Fruit fly (Drosophila melanogaster): ENCODE data around the gene MME1.

The MME1 gene

DNA sequence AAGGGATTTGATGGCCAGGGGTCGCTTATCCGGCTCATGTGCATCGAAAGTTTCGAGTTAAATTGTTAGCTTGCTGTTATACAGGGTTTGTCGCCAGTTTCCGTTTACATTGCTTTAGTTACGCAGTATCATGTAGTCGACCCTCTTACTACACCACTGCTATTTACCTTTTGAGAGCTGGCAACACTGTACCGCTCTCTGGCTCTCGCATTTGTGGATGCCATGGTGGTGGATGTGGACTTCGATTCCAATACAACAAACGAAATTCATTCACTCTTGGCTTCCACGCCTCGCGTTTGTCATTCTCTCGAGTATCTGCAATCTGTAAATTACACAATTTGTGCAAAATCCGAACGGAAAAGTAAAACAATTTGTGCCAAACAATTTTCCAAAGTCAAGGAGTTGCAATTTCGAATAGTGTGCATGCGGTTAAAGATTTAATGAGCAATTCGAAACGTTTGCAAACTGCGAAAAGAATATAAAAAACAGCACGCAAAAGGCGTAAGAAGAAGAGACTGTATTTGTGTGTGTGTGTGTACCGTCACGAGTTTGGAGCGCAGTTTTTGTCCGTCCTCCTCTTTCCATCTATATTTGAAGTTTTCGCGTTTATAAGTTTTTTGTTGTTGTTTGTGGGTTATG lies 21.8 kb downstream of the MME1 start (continued):
- TF ChIP-seq Kr (GFP tag; optimal IDR thresholded peaks at IDR 0.05): no peak
- TF ChIP-seq HLH54F (GFP tag; optimal IDR thresholded peaks at IDR 0.05): no peak
- TF ChIP-seq cwo (GFP tag; optimal IDR thresholded peaks at IDR 0.05): peak; percentile 35
- no peak for TF ChIP-seq CTCF (GFP tag; optimal IDR thresholded peaks at IDR 0.05)
- peak; percentile 45 for TF ChIP-seq shn (GFP tag; optimal IDR thresholded peaks at IDR 0.05)
- peak; percentile 50 for TF ChIP-seq Jarid2 (GFP tag; optimal IDR thresholded peaks at IDR 0.05)
- TF ChIP-seq tup (GFP tag; optimal IDR thresholded peaks at IDR 0.05): no peak
- no peak for TF ChIP-seq CG8359 (GFP tag; optimal IDR thresholded peaks at IDR 0.05; ENCODE audit: borderline replicate concordance)
- TF ChIP-seq Dip3 (GFP tag; optimal IDR thresholded peaks at IDR 0.05): no peak
- TF ChIP-seq D19A (tag; optimal IDR thresholded peaks at IDR 0.05): no peak
- no peak for TF ChIP-seq CG12391 (tag; optimal IDR thresholded peaks at IDR 0.05)
- no peak for TF ChIP-seq CG12236 (GFP tag; optimal IDR thresholded peaks at IDR 0.05)
- peak; percentile 21 for TF ChIP-seq CG5245 (GFP tag; optimal IDR thresholded peaks at IDR 0.05)
- peak; percentile 13; the same call in 1 of the 3 replicates for TF ChIP-seq sr (GFP tag; IDR thresholded peaks at IDR 0.05)
- no peak for TF ChIP-seq CG10959 (GFP tag; IDR thresholded peaks at IDR 0.05)
- TF ChIP-seq Hand (GFP tag; optimal IDR thresholded peaks at IDR 0.05): peak; percentile 4
- no peak for TF ChIP-seq fd3F (GFP tag; optimal IDR thresholded peaks at IDR 0.05)
- peak; percentile 30 for TF ChIP-seq Meics (GFP tag; optimal IDR thresholded peaks at IDR 0.05)
- TF ChIP-seq CG15514 (GFP tag; optimal IDR thresholded peaks at IDR 0.05): peak; percentile 19
- no peak for TF ChIP-seq kah (GFP tag; optimal IDR thresholded peaks at IDR 0.05)
- peak in 1 of 2 experiments; percentile 71 for TF ChIP-seq pan (optimal IDR thresholded peaks at IDR 0.05)
- TF ChIP-seq pan (GFP tag; optimal IDR thresholded peaks at IDR 0.05 in 1 of 2, IDR thresholded peaks at IDR 0.05 in 1 of 2): peak in 1 of 2 experiments; percentile 17
- TF ChIP-seq CG14860 (GFP tag; IDR thresholded peaks at IDR 0.05; ENCODE audit: partially characterized antibody): peak; percentile 100
- TF ChIP-seq nerfin-1 (tag; optimal IDR thresholded peaks at IDR 0.05): peak; percentile 98
- TF ChIP-seq CG4404 (GFP tag; IDR thresholded peaks at IDR 0.05): 0 out of 2 replicates have a peak, but pooled peaks have one; percentile 8
- TF ChIP-seq CG10147 (GFP tag; optimal IDR thresholded peaks at IDR 0.05): peak; percentile 42
- TF ChIP-seq klu (GFP tag; IDR thresholded peaks at IDR 0.05): no peak
- peak; percentile 62 for TF ChIP-seq CrebB (tag; optimal IDR thresholded peaks at IDR 0.05)
- peak; percentile 48; the same call in 1 of the 2 replicates for TF ChIP-seq slbo (GFP tag; IDR thresholded peaks at IDR 0.05)
- no peak for TF ChIP-seq GATAe (GFP tag; conservative IDR thresholded peaks at IDR 0.05)
- peak; percentile 50 for TF ChIP-seq grn (GFP tag; optimal IDR thresholded peaks at IDR 0.05)
- TF ChIP-seq stwl (tag; optimal IDR thresholded peaks at IDR 0.05): peak; percentile 63
- TF ChIP-seq BEAF-32 (GFP tag; optimal IDR thresholded peaks at IDR 0.05): no peak
- TF ChIP-seq trem (tag; optimal IDR thresholded peaks at IDR 0.05): peak; percentile 6
- peak; percentile 30 for TF ChIP-seq Xbp1 (GFP tag; optimal IDR thresholded peaks at IDR 0.05)
- no peak for TF ChIP-seq Chrac-16 (GFP tag; optimal IDR thresholded peaks at IDR 0.05)
- 0 out of 2 replicates have a peak, but pooled peaks have one; percentile 18 for TF ChIP-seq rib (GFP tag; IDR thresholded peaks at IDR 0.05)
- peak; percentile 84 for TF ChIP-seq amos (GFP tag; IDR thresholded peaks at IDR 0.05; ENCODE audit: partially characterized antibody)
- no peak for TF ChIP-seq Ets65A (GFP tag)
- no peak for TF ChIP-seq C15 (GFP tag; IDR thresholded peaks at IDR 0.05)
- TF ChIP-seq CG1602 (GFP tag; optimal IDR thresholded peaks at IDR 0.05): no peak
- peak; percentile 2 for TF ChIP-seq CG10543 (GFP tag; optimal IDR thresholded peaks at IDR 0.05)
- peak; percentile 38 for TF ChIP-seq sug (tag; optimal IDR thresholded peaks at IDR 0.05)
- TF ChIP-seq Tbp (GFP tag; optimal IDR thresholded peaks at IDR 0.05): no peak
- no peak for TF ChIP-seq Bdp1 (GFP tag; optimal IDR thresholded peaks at IDR 0.05)
- peak; percentile 24 for TF ChIP-seq NfI (GFP tag; optimal IDR thresholded peaks at IDR 0.05)
- no peak for TF ChIP-seq CG9437 (GFP tag; optimal IDR thresholded peaks at IDR 0.05)
- no peak for TF ChIP-seq Dad (GFP tag; optimal IDR thresholded peaks at IDR 0.05)
- no peak for TF ChIP-seq PHDP (tag; optimal IDR thresholded peaks at IDR 0.05)
- peak; percentile 39 for TF ChIP-seq her (GFP tag; optimal IDR thresholded peaks at IDR 0.05)
